Worm (Caenorhabditis elegans) whole organism, early embryonic: Measurements from ENCODE around the gene F20C5.11.

Experiments
- ama-1 ChIP-seq: fragments of 150-350 bp; optimal IDR thresholded peaks from 2 replicates; lab custom pipeline; 2014
- ceh-36 ChIP-seq: sonication (generic microtip); optimal IDR thresholded peaks from 2 replicates; lab custom pipeline; 2016; ENCODE audit warnings: missing genetic modification characterization, inconsistent platforms, missing compliant biosample characterization

- TF ChIP-seq ceh-36 (no peak), ama-1 (no peak)
These were observed 31.0 kb upstream of the F20C5.11 start, which contains the start of gene C33D9.3 for ce11 chrIV:8792808-8793207.
